Worm (Caenorhabditis elegans): ENCODE measurements around the gene fig-1.

The fig-1 gene

DNA sequence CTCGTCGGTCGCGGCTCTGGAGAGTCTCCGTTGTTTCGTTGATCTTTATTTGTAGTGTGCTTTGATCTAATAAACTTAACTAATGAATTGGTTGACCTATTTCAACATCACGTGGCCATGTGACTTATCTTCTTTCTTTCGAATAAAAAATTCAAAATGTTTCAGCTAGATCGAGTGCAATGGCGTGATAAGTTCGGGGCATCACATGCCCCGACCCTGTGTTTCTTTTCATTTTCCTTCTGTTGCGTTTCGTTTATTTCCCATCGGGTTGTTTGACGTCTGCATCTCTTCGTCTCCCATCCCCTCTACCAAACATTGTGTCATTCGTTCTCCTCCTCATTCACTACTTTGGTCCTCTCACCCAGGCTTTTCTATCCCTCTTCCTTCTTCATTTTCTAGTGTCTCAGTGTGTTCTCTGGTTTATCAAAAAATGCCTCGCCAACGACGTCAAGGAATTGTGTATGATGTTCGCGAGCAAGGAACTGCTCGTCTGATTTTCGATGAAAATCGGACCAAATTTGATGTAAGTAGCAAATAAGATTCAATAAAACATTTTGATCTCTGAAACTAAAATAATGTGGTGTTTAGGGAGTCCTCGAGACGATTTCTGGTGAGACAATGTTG lies 29.2 kb downstream of the fig-1 start, which contains the start of gene F17C11.4 (continued):
- peak; percentile 18 for TF ChIP-seq F22D6.2 (tag; optimal IDR thresholded peaks at IDR 0.05)
- peak; percentile 29 for TF ChIP-seq nhr-90 (tag; optimal IDR thresholded peaks at IDR 0.05)
- TF ChIP-seq T07F8.4 (tag; optimal IDR thresholded peaks at IDR 0.05) = no peak
- no peak for TF ChIP-seq dox-1 (GFP tag; IDR thresholded peaks at IDR 0.05)
- no peak for TF ChIP-seq lag-1 (GFP tag; IDR thresholded peaks at IDR 0.05)
- TF ChIP-seq ekl-4 (GFP tag; IDR thresholded peaks at IDR 0.05) = peak; percentile 40; the same call in 1 of the 2 replicates
- TF ChIP-seq die-1 (tag; optimal IDR thresholded peaks at IDR 0.05) = peak; percentile 33
- TF ChIP-seq F10E7.11 (tag; optimal IDR thresholded peaks at IDR 0.05) = no peak
- TF ChIP-seq ztf-18 (tag; optimal IDR thresholded peaks at IDR 0.05) = peak; percentile 31
- TF ChIP-seq nhr-179 (tag; optimal IDR thresholded peaks at IDR 0.05) = no peak
- 0 out of 2 replicates have a peak, but pooled peaks have one; percentile 41 for TF ChIP-seq C06A6.2 (GFP tag; conservative IDR thresholded peaks at IDR 0.05)
- TF ChIP-seq ztf-6 (GFP tag; IDR thresholded peaks at IDR 0.05) = no peak
- TF ChIP-seq egrh-3 (GFP tag; IDR thresholded peaks at IDR 0.05) = no peak
- peak; percentile 2 for TF ChIP-seq gei-17 (GFP tag; optimal IDR thresholded peaks at IDR 0.05)
- no peak for TF ChIP-seq ceh-91 (GFP tag; IDR thresholded peaks at IDR 0.05)
- TF ChIP-seq F55B11.4 (tag; optimal IDR thresholded peaks at IDR 0.05; ENCODE audit: borderline replicate concordance, insufficient read depth) = no peak
- TF ChIP-seq nhr-80 (tag; optimal IDR thresholded peaks at IDR 0.05) = peak; percentile 85
- TF ChIP-seq B0336.3 (GFP tag; IDR thresholded peaks at IDR 0.05) = peak; percentile 43
- no peak for TF ChIP-seq ets-4 (GFP tag; optimal IDR thresholded peaks at IDR 0.05)
- peak; percentile 62 for TF ChIP-seq ZK185.1 (tag; optimal IDR thresholded peaks at IDR 0.05; ENCODE audit: poor library complexity, severe bottlenecking)
- no peak for TF ChIP-seq cebp-2 (GFP tag; IDR thresholded peaks at IDR 0.05)
- peak; percentile 69; the same call in 1 of the 2 replicates for TF ChIP-seq K11D2.4 (GFP tag; IDR thresholded peaks at IDR 0.05)
- no peak for TF ChIP-seq lin-35 (GFP tag; optimal IDR thresholded peaks at IDR 0.05)
- no peak for TF ChIP-seq F57A8.1 (GFP tag; optimal IDR thresholded peaks at IDR 0.05)
- TF ChIP-seq B0261.1 (tag; optimal IDR thresholded peaks at IDR 0.05) = no peak
- no peak for TF ChIP-seq ztf-3 (GFP tag; optimal IDR thresholded peaks at IDR 0.05)
- TF ChIP-seq xnd-1 (tag; optimal IDR thresholded peaks at IDR 0.05) = no peak
- TF ChIP-seq egl-44 (GFP tag; IDR thresholded peaks at IDR 0.05) = 0 out of 2 replicates have a peak, but pooled peaks have one; percentile 61
- no peak for TF ChIP-seq snpc-1.3 (tag; optimal IDR thresholded peaks at IDR 0.05; ENCODE audit: insufficient read depth)
- TF ChIP-seq K12H6.12 (tag; optimal IDR thresholded peaks at IDR 0.05) = peak; percentile 66
- no peak for TF ChIP-seq hrde-1 (tag; optimal IDR thresholded peaks at IDR 0.05; ENCODE audit: borderline replicate concordance)
- TF ChIP-seq rcor-1 (GFP tag; IDR thresholded peaks at IDR 0.05) = 0 out of 2 replicates have a peak, but pooled peaks have one; percentile 10
- no peak for TF ChIP-seq Y67H2A.10 (GFP tag; conservative IDR thresholded peaks at IDR 0.05)
- no peak for TF ChIP-seq lsl-1 (GFP tag; optimal IDR thresholded peaks at IDR 0.05)
- no peak for TF ChIP-seq dpl-1 (GFP tag; optimal IDR thresholded peaks at IDR 0.05)
- peak; percentile 64 for TF ChIP-seq zfh-2 (GFP tag; conservative IDR thresholded peaks at IDR 0.05)
- TF ChIP-seq F39B2.1 (GFP tag; IDR thresholded peaks at IDR 0.05) = no peak
- TF ChIP-seq rpc-1 (optimal IDR thresholded peaks at IDR 0.05) = no peak
- no peak for TF ChIP-seq rpc-1 (tag; optimal IDR thresholded peaks at IDR 0.05)
- TF ChIP-seq ceh-100 (GFP tag; IDR thresholded peaks at IDR 0.05) = no peak
- no peak for TF ChIP-seq ztf-28 (GFP tag; IDR thresholded peaks at IDR 0.05)
- TF ChIP-seq F49E8.2 (tag; optimal IDR thresholded peaks at IDR 0.05; ENCODE audit: insufficient read depth) = no peak
- TF ChIP-seq hmg-20 (GFP tag; IDR thresholded peaks at IDR 0.05) = no peak
- TF ChIP-seq madf-3 (GFP tag; IDR thresholded peaks at IDR 0.05) = no peak
- no peak for TF ChIP-seq rec-8 (tag; optimal IDR thresholded peaks at IDR 0.05)
- peak; percentile 74 for TF ChIP-seq attf-5 (GFP tag; optimal IDR thresholded peaks at IDR 0.05)
- TF ChIP-seq nfyb-1 (GFP tag; IDR thresholded peaks at IDR 0.05) = no peak
- peak; percentile 85 for TF ChIP-seq somi-1 (GFP tag; optimal IDR thresholded peaks at IDR 0.05)
